Worm (Caenorhabditis elegans): ENCODE results near the gene F21C10.10.

ce11 chrV:9094060-9094628, 1.9 kb upstream of the F21C10.10 start:
- no peak for TF ChIP-seq ZK546.5 (tag; optimal IDR thresholded peaks at IDR 0.05)
- TF ChIP-seq nhr-28 (tag; optimal IDR thresholded peaks at IDR 0.05) = no peak
- no peak for TF ChIP-seq egl-27 (tag; optimal IDR thresholded peaks at IDR 0.05)
- no peak for TF ChIP-seq zag-1 (tag; optimal IDR thresholded peaks at IDR 0.05)
- no peak for TF ChIP-seq nhr-25 (tag; optimal IDR thresholded peaks at IDR 0.05)
- no peak for TF ChIP-seq nhr-77 (tag; optimal IDR thresholded peaks at IDR 0.05)
- no peak for TF ChIP-seq unc-39 (tag; optimal IDR thresholded peaks at IDR 0.05)
- TF ChIP-seq ceh-9 (tag; optimal IDR thresholded peaks at IDR 0.05) = no peak
- TF ChIP-seq elt-2 (tag; optimal IDR thresholded peaks at IDR 0.05) = peak; percentile 76
- TF ChIP-seq nfya-1 (tag; optimal IDR thresholded peaks at IDR 0.05; ENCODE audit: insufficient read depth) = peak; percentile 14
- no peak for TF ChIP-seq nhr-12 (tag; optimal IDR thresholded peaks at IDR 0.05)
- TF ChIP-seq lsy-12 (tag; optimal IDR thresholded peaks at IDR 0.05) = peak; percentile 15
- no peak for TF ChIP-seq nhr-43 (tag; optimal IDR thresholded peaks at IDR 0.05; ENCODE audit: poor library complexity, severe bottlenecking)
- no peak for TF ChIP-seq ama-1 (optimal IDR thresholded peaks at IDR 0.05)
